Worm (Caenorhabditis elegans) whole organism, L3 larva: Measurements from ENCODE around the gene R05G6.10.

Experiments
- R02D3.7 ChIP-seq: fragments of 150-350 bp; optimal IDR thresholded peaks from 2 replicates; lab custom pipeline; 2014; ENCODE audit warnings: missing biosample characterization, missing genetic modification characterization
- aly-2 ChIP-seq: fragments of 150-350 bp; optimal IDR thresholded peaks from 2 replicates; lab custom pipeline; 2014; ENCODE audit warnings: missing biosample characterization, missing genetic modification characterization
- ama-1 ChIP-seq: fragments of 150-350 bp; optimal IDR thresholded peaks from 2 replicates; lab custom pipeline; 2018
- ceh-16 ChIP-seq: sonication (generic microtip); optimal IDR thresholded peaks from 2 replicates; lab custom pipeline; 2017; ENCODE audit warnings: missing biosample characterization, missing genetic modification characterization
- ceh-28 ChIP-seq: fragments of 150-350 bp; optimal IDR thresholded peaks from 2 replicates; lab custom pipeline; 2014; ENCODE audit warnings: missing biosample characterization, missing genetic modification reagents, missing genetic modification characterization
- ceh-82 ChIP-seq: fragments of 150-350 bp; optimal IDR thresholded peaks from 2 replicates; lab custom pipeline; 2014; ENCODE audit warnings: missing biosample characterization, missing genetic modification characterization
- ceh-9 ChIP-seq: sonication (generic microtip); optimal IDR thresholded peaks from 2 replicates; lab custom pipeline; 2018; ENCODE audit warnings: missing biosample characterization, missing genetic modification characterization
- daf-12 ChIP-seq: fragments of 150-350 bp; optimal IDR thresholded peaks from 2 replicates; lab custom pipeline; 2014; ENCODE audit warnings: missing biosample characterization, missing genetic modification reagents, missing genetic modification characterization
- egl-27 ChIP-seq: sonication (generic microtip); optimal IDR thresholded peaks from 4 replicates; lab custom pipeline; 2017; ENCODE audit warnings: missing biosample characterization, missing genetic modification reagents, missing genetic modification characterization
- egl-5 ChIP-seq: fragments of 150-350 bp; optimal IDR thresholded peaks from 2 replicates; lab custom pipeline; 2017; ENCODE audit warnings: missing biosample characterization, missing genetic modification reagents, missing genetic modification characterization, inconsistent platforms
- elt-1 ChIP-seq: fragments of 150-350 bp; optimal IDR thresholded peaks from 2 replicates; lab custom pipeline; 2014; ENCODE audit warnings: missing biosample characterization, missing genetic modification characterization
- elt-2 ChIP-seq: sonication (generic microtip); optimal IDR thresholded peaks from 2 replicates; lab custom pipeline; 2016; ENCODE audit warnings: missing genetic modification reagents, mild to moderate bottlenecking, missing genetic modification characterization, missing compliant biosample characterization
- elt-3 ChIP-seq, 3 experiments: fragments of 150-350 bp in 1 of 3; sonication (generic microtip) in 2 of 3; optimal IDR thresholded peaks; 2 replicates in 2 of 3; 4 replicates in 1 of 3; lab custom pipeline; 2014 to 2017; ENCODE audit warnings: missing biosample characterization in 3 of 3, missing genetic modification characterization in 3 of 3
- eor-1 ChIP-seq, 2 experiments: fragments of 150-350 bp; optimal IDR thresholded peaks; 2 replicates each; lab custom pipeline; 2014 to 2018; ENCODE audit warnings: missing biosample characterization in 2 of 2, missing genetic modification characterization in 2 of 2
- fkh-10 ChIP-seq: sonication (generic microtip); optimal IDR thresholded peaks from 2 replicates; lab custom pipeline; 2017; ENCODE audit warnings: missing biosample characterization, missing genetic modification reagents, missing genetic modification characterization
- fkh-2 ChIP-seq: fragments of 150-350 bp; optimal IDR thresholded peaks from 2 replicates; lab custom pipeline; 2014; ENCODE audit warnings: missing biosample characterization, missing genetic modification reagents, missing genetic modification characterization
- hmg-11 ChIP-seq: sonication (generic microtip); optimal IDR thresholded peaks from 2 replicates; lab custom pipeline; 2016; ENCODE audit warnings: missing genetic modification characterization, missing compliant biosample characterization
- lin-15B ChIP-seq: fragments of 150-350 bp; optimal IDR thresholded peaks from 2 replicates; lab custom pipeline; 2014; ENCODE audit warnings: missing biosample characterization, missing genetic modification characterization
- lin-39 ChIP-seq: fragments of 150-350 bp; optimal IDR thresholded peaks from 2 replicates; lab custom pipeline; 2018; ENCODE audit warnings: missing biosample characterization, missing genetic modification reagents, missing genetic modification characterization
- lsy-12 ChIP-seq: sonication (generic microtip); optimal IDR thresholded peaks from 2 replicates; lab custom pipeline; 2016; ENCODE audit warnings: mild to moderate bottlenecking, missing genetic modification characterization, missing compliant biosample characterization
- mdl-1 ChIP-seq: fragments of 150-350 bp; optimal IDR thresholded peaks from 2 replicates; lab custom pipeline; 2014; ENCODE audit warnings: missing biosample characterization, missing genetic modification characterization
- nfya-1 ChIP-seq: sonication (generic microtip); optimal IDR thresholded peaks from 2 replicates; lab custom pipeline; 2017; ENCODE audit warnings: missing genetic modification characterization, mild to moderate bottlenecking, missing compliant biosample characterization, antibody characterized with exemption, moderate library complexity; ENCODE audit not compliant: insufficient read depth
- nhr-11 ChIP-seq: fragments of 150-350 bp; optimal IDR thresholded peaks from 2 replicates; lab custom pipeline; 2014; ENCODE audit warnings: missing biosample characterization, missing genetic modification characterization
- nhr-12 ChIP-seq: fragments of 150-350 bp; optimal IDR thresholded peaks from 2 replicates; lab custom pipeline; 2014; ENCODE audit warnings: missing biosample characterization, missing genetic modification characterization
- nhr-23 ChIP-seq: fragments of 150-350 bp; optimal IDR thresholded peaks from 2 replicates; lab custom pipeline; 2014; ENCODE audit warnings: missing biosample characterization, missing genetic modification reagents, missing genetic modification characterization
- nhr-25 ChIP-seq: sonication (generic microtip); optimal IDR thresholded peaks from 2 replicates; lab custom pipeline; 2017; ENCODE audit warnings: missing biosample characterization, missing genetic modification characterization
- nhr-43 ChIP-seq: sonication (generic microtip); optimal IDR thresholded peaks from 2 replicates; lab custom pipeline; 2016; ENCODE audit warnings: mild to moderate bottlenecking, missing genetic modification characterization, missing compliant biosample characterization; ENCODE audit not compliant: poor library complexity, severe bottlenecking
- nhr-67 ChIP-seq: fragments of 150-350 bp; optimal IDR thresholded peaks from 2 replicates; lab custom pipeline; 2014; ENCODE audit warnings: missing biosample characterization, missing genetic modification characterization
- nhr-76 ChIP-seq: fragments of 150-350 bp; sonication (generic microtip); optimal IDR thresholded peaks from 5 replicates; lab custom pipeline; 2014; ENCODE audit warnings: missing biosample characterization, missing genetic modification characterization
- nhr-77 ChIP-seq: fragments of 150-350 bp; optimal IDR thresholded peaks from 2 replicates; lab custom pipeline; 2014; ENCODE audit warnings: missing biosample characterization, missing genetic modification characterization
- pqm-1 ChIP-seq: fragments of 150-350 bp; optimal IDR thresholded peaks from 2 replicates; lab custom pipeline; 2017; ENCODE audit warnings: missing biosample characterization, missing genetic modification characterization, inconsistent platforms
- sea-2 ChIP-seq: fragments of 150-350 bp; sonication (generic microtip); optimal IDR thresholded peaks from 4 replicates; lab custom pipeline; 2014; ENCODE audit warnings: missing biosample characterization, missing genetic modification reagents, missing genetic modification characterization
- skn-1 ChIP-seq: fragments of 150-350 bp; optimal IDR thresholded peaks from 2 replicates; lab custom pipeline; 2014; ENCODE audit warnings: missing biosample characterization, missing genetic modification characterization
- tbx-2 ChIP-seq: sonication (generic microtip); optimal IDR thresholded peaks from 2 replicates; lab custom pipeline; 2016; ENCODE audit warnings: mild to moderate bottlenecking, missing genetic modification characterization, missing compliant biosample characterization
- unc-39 ChIP-seq: sonication (generic microtip); optimal IDR thresholded peaks from 4 replicates; lab custom pipeline; 2017; ENCODE audit warnings: missing biosample characterization, missing genetic modification characterization
- zag-1 ChIP-seq: fragments of 150-350 bp; optimal IDR thresholded peaks from 2 replicates; lab custom pipeline; 2014; ENCODE audit warnings: missing biosample characterization, missing genetic modification characterization
- ztf-11 ChIP-seq: fragments of 150-350 bp; optimal IDR thresholded peaks from 2 replicates; lab custom pipeline; 2014; ENCODE audit warnings: missing biosample characterization, missing genetic modification characterization
- ztf-4 ChIP-seq: fragments of 150-350 bp; optimal IDR thresholded peaks from 2 replicates; lab custom pipeline; 2014; ENCODE audit warnings: missing biosample characterization, missing genetic modification characterization

R05G6.10 gene

ce11 chrIV:7580062-7580614, 37.8 kb upstream of the R05G6.10 start, which contains the start of the genes cec-5 and nol-10 (continued):
- TF ChIP-seq eor-1 (tag; optimal IDR thresholded peaks at IDR 0.05; lab: Kevin White, UChicago) (no peak), nfya-1 (tag; lab: Kevin White, UChicago) (peak; percentile 95), mdl-1 (tag; lab: Kevin White, UChicago) (no peak), zag-1 (tag; lab: Kevin White, UChicago) (no peak), ceh-16 (tag; lab: Kevin White, UChicago) (no peak), nhr-77 (tag; lab: Kevin White, UChicago) (no peak), sea-2 (GFP tag; lab: Kevin White, UChicago) (no peak), nhr-25 (tag; lab: Kevin White, UChicago) (peak; percentile 79), lin-39 (tag; lab: Kevin White, UChicago) (peak; percentile 88)

ce11 chrIV:7578281-7578680, 35.9 kb upstream of the R05G6.10 start, which contains the start of gene F32E10.5:
Gene F32E10.5 (minus strand): TSS chrIV:7578381.
- TF ChIP-seq fkh-10 (no peak), skn-1 (tag; lab: Kevin White, UChicago) (no peak), R02D3.7 (tag; lab: Kevin White, UChicago) (no peak), nhr-25 (tag; lab: Kevin White, UChicago) (no peak), egl-5 (no peak), nhr-67 (no peak), daf-12 (tag; lab: Kevin White, UChicago) (no peak)

- no peak for TF ChIP-seq ama-1 (lab: Kevin White, UChicago)
- TF ChIP-seq nhr-76: no peak
- no peak for TF ChIP-seq ztf-4 (tag; lab: Kevin White, UChicago)
- TF ChIP-seq fkh-10: no peak
- no peak for TF ChIP-seq nhr-12 (tag; lab: Kevin White, UChicago)
- no peak for TF ChIP-seq ceh-9 (tag; lab: Kevin White, UChicago)
- no peak for TF ChIP-seq elt-3 (tag; optimal IDR thresholded peaks at IDR 0.05; lab: Kevin White, UChicago)
- no peak for TF ChIP-seq daf-12 (tag; lab: Kevin White, UChicago)
- no peak for TF ChIP-seq nhr-25 (tag; lab: Kevin White, UChicago)
- TF ChIP-seq, all 47 proteins: peak for 0
Observed at ce11 chrIV:7575147-7575768, 32.9 kb upstream of the R05G6.10 start, which contains the start of gene cec-4. Gene cec-4 (plus strand): TSS chrIV:7575718.

- TF ChIP-seq unc-39 (no peak), egl-27 (peak; percentile 81), ceh-16 (tag; lab: Kevin White, UChicago) (peak; percentile 44), elt-3 (tag; optimal IDR thresholded peaks at IDR 0.05; lab: Kevin White, UChicago) (peak in 1 of 3 experiments; percentile 72), nhr-23 (tag; lab: Kevin White, UChicago) (peak; percentile 78), pqm-1 (tag; lab: Kevin White, UChicago) (no peak), skn-1 (tag; lab: Kevin White, UChicago) (peak; percentile 53), zag-1 (tag; lab: Kevin White, UChicago) (no peak), nhr-11 (tag; lab: Kevin White, UChicago) (no peak), nhr-76 (peak; percentile 12), elt-1 (tag; lab: Kevin White, UChicago) (peak; percentile 24), ceh-28 (tag; lab: Kevin White, UChicago) (no peak), nhr-43 (tag; lab: Kevin White, UChicago) (peak; percentile 81), aly-2 (tag; lab: Kevin White, UChicago) (peak; percentile 41), nhr-77 (tag; lab: Kevin White, UChicago) (peak; percentile 26), nhr-25 (tag; lab: Kevin White, UChicago) (peak; percentile 40), ceh-82 (tag; lab: Kevin White, UChicago) (peak; percentile 69), hmg-11 (tag; lab: Kevin White, UChicago) (peak; percentile 97), tbx-2 (tag; lab: Kevin White, UChicago) (peak; percentile 73), daf-12 (tag; lab: Kevin White, UChicago) (no peak), nfya-1 (tag; lab: Kevin White, UChicago) (peak; percentile 65), egl-5 (peak; percentile 91), lsy-12 (peak; percentile 87), ztf-4 (tag; lab: Kevin White, UChicago) (peak; percentile 22), elt-2 (tag; lab: Kevin White, UChicago) (peak; percentile 55), ztf-11 (peak; percentile 46), ama-1 (lab: Kevin White, UChicago) (peak; percentile 58), lin-15B (tag; lab: Kevin White, UChicago) (peak; percentile 50), fkh-2 (tag; lab: Kevin White, UChicago) (no peak), lin-39 (tag; lab: Kevin White, UChicago) (peak; percentile 85)
- TF ChIP-seq, all 47 proteins: peak for 23
Observed at ce11 chrIV:7573944-7574343, 31.6 kb upstream of the R05G6.10 start.
